Fruit fly (Drosophila melanogaster) whole organism, embryonic: ENCODE results near the gene CG14787.

Source experiments
- Antp ChIP-seq: fragments of 200-800 bp; sonication (Bioruptor generic); optimal IDR thresholded peaks from 3 replicates; lab custom pipeline; 2016; ENCODE audit warnings: missing biosample characterization, missing genetic modification characterization
- C15 ChIP-seq: fragments of 200-800 bp; sonication (Bioruptor generic); IDR thresholded peaks from 3 replicates; pipeline ENCODE4 v1.3.6; 2022; ENCODE audit warnings: missing biosample characterization, missing genetic modification characterization
- CG10267 ChIP-seq: fragments of 200-800 bp; sonication (Bioruptor generic); optimal IDR thresholded peaks from 2 replicates; lab custom pipeline; 2018; ENCODE audit warnings: missing biosample characterization, mild to moderate bottlenecking, missing genetic modification characterization, moderate library complexity
- CG10274 ChIP-seq: fragments of 200-800 bp; sonication (Bioruptor generic); optimal IDR thresholded peaks from 3 replicates; lab custom pipeline; 2017; ENCODE audit warnings: missing biosample characterization, mild to moderate bottlenecking, missing genetic modification characterization
- CG10959 ChIP-seq: fragments of 200-800 bp; sonication (Bioruptor generic); IDR thresholded peaks from 2 replicates; pipeline ENCODE4 v1.3.6; 2022; ENCODE audit warnings: missing biosample characterization, missing genetic modification characterization
- CG11695 ChIP-seq: fragments of 200-800 bp; sonication (Bioruptor generic); IDR thresholded peaks from 3 replicates; pipeline ENCODE4 v1.3.6; 2022; ENCODE audit warnings: missing biosample characterization, missing genetic modification characterization
- CG11723 ChIP-seq: fragments of 200-800 bp; sonication (Bioruptor generic); optimal IDR thresholded peaks from 2 replicates; lab custom pipeline; 2017; ENCODE audit warnings: missing biosample characterization, mild to moderate bottlenecking, missing genetic modification characterization
- CG14667 ChIP-seq: fragments of 200-800 bp; sonication (Bioruptor generic); IDR thresholded peaks from 2 replicates; pipeline ENCODE4 v1.3.6; 2022; ENCODE audit warnings: missing biosample characterization, missing genetic modification characterization
- CG15073 ChIP-seq: fragments of 200-800 bp; sonication (Bioruptor generic); optimal IDR thresholded peaks from 2 replicates; lab custom pipeline; 2016; ENCODE audit warnings: missing biosample characterization, missing genetic modification characterization
- CG1529 ChIP-seq: fragments of 200-800 bp; sonication (Bioruptor generic); optimal IDR thresholded peaks from 3 replicates; lab custom pipeline; 2018; ENCODE audit warnings: missing biosample characterization, missing genetic modification characterization
- CG15479 ChIP-seq: fragments of 200-800 bp; sonication (Bioruptor generic); optimal IDR thresholded peaks from 3 replicates; lab custom pipeline; 2019; ENCODE audit warnings: missing biosample characterization, mild to moderate bottlenecking, missing genetic modification characterization, moderate library complexity
- CG15514 ChIP-seq: fragments of 200-800 bp; sonication (Bioruptor generic); optimal IDR thresholded peaks from 3 replicates; lab custom pipeline; 2017; ENCODE audit warnings: missing biosample characterization, missing genetic modification characterization, mild to moderate bottlenecking, moderate library complexity, missing genetic modification reagents
- CG17385 ChIP-seq: fragments of 200-800 bp; sonication (Bioruptor generic); optimal IDR thresholded peaks from 3 replicates; lab custom pipeline; 2018; ENCODE audit warnings: missing biosample characterization, mild to moderate bottlenecking, missing genetic modification characterization
- CG1792 ChIP-seq: fragments of 200-800 bp; sonication (Bioruptor generic); optimal IDR thresholded peaks from 2 replicates; lab custom pipeline; 2016; ENCODE audit warnings: missing biosample characterization, missing genetic modification characterization
- CG18476 ChIP-seq: fragments of 200-800 bp; sonication (Bioruptor generic); optimal IDR thresholded peaks from 2 replicates; lab custom pipeline; 2016; ENCODE audit warnings: missing biosample characterization, mild to moderate bottlenecking, missing genetic modification characterization
- CG2712 ChIP-seq: fragments of 200-800 bp; optimal IDR thresholded peaks from 3 replicates; lab custom pipeline; 2019; ENCODE audit warnings: missing biosample characterization, mild to moderate bottlenecking, missing genetic modification characterization, moderate library complexity
- CG32772 ChIP-seq: fragments of 200-800 bp; sonication (Bioruptor generic); IDR thresholded peaks from 2 replicates; pipeline ENCODE4 v1.3.6; 2022; ENCODE audit warnings: missing biosample characterization, missing genetic modification characterization
- CG3281 ChIP-seq: fragments of 200-800 bp; sonication (Bioruptor generic); optimal IDR thresholded peaks from 3 replicates; lab custom pipeline; 2017; ENCODE audit warnings: missing biosample characterization, mild to moderate bottlenecking, missing genetic modification characterization
- CG3407 ChIP-seq: fragments of 200-800 bp; sonication (Bioruptor generic); optimal IDR thresholded peaks from 2 replicates; lab custom pipeline; 2018; ENCODE audit warnings: missing biosample characterization, mild to moderate bottlenecking, missing genetic modification characterization
- CG3995 ChIP-seq: fragments of 200-800 bp; sonication (Bioruptor generic); optimal IDR thresholded peaks from 3 replicates; lab custom pipeline; 2016; ENCODE audit warnings: missing biosample characterization, missing genetic modification characterization
- CG8281 ChIP-seq: fragments of 200-800 bp; sonication (Bioruptor generic); optimal IDR thresholded peaks from 2 replicates; lab custom pipeline; 2018; ENCODE audit warnings: missing biosample characterization, mild to moderate bottlenecking, missing genetic modification characterization, moderate library complexity
- CG9876 ChIP-seq: fragments of 200-800 bp; sonication (Bioruptor generic); optimal IDR thresholded peaks from 2 replicates; lab custom pipeline; 2016; ENCODE audit warnings: missing biosample characterization, missing genetic modification characterization
- CHES-1-like ChIP-seq: fragments of 200-800 bp; sonication (Bioruptor generic); optimal IDR thresholded peaks from 2 replicates; lab custom pipeline; 2016; ENCODE audit warnings: missing biosample characterization, missing genetic modification characterization
- CrebB ChIP-seq: fragments of 200-800 bp; sonication (Bioruptor generic); optimal IDR thresholded peaks from 3 replicates; lab custom pipeline; 2018; ENCODE audit warnings: missing biosample characterization, mild to moderate bottlenecking, missing genetic modification characterization
- Elba2 ChIP-seq: fragments of 200-800 bp; sonication (Bioruptor generic); optimal IDR thresholded peaks from 3 replicates; lab custom pipeline; 2016; ENCODE audit warnings: missing biosample characterization, missing genetic modification characterization
- Fer3 ChIP-seq: fragments of 200-800 bp; sonication (Bioruptor generic); optimal IDR thresholded peaks from 2 replicates; lab custom pipeline; 2018; ENCODE audit warnings: missing biosample characterization, mild to moderate bottlenecking, missing genetic modification characterization, moderate library complexity
- HLH54F ChIP-seq: fragments of 200-800 bp; sonication (Bioruptor generic); optimal IDR thresholded peaks from 3 replicates; lab custom pipeline; 2016; ENCODE audit warnings: missing biosample characterization, missing genetic modification characterization
- Med ChIP-seq: fragments of 200-800 bp; sonication (Bioruptor generic); peaks from one replicate; lab custom pipeline; 2016; ENCODE audit warnings: missing biosample characterization, missing genetic modification characterization, mild to moderate bottlenecking, inconsistent platforms, moderate library complexity
- NK7.1 ChIP-seq: fragments of 200-800 bp; sonication (Bioruptor generic); optimal IDR thresholded peaks from 3 replicates; lab custom pipeline; 2016; ENCODE audit warnings: missing biosample characterization, missing genetic modification characterization
- Sry-δ ChIP-seq: fragments of 200-800 bp; sonication (Bioruptor generic); optimal IDR thresholded peaks from 2 replicates; lab custom pipeline; 2016; ENCODE audit warnings: missing biosample characterization, missing genetic modification characterization
- ac ChIP-seq: fragments of 200-800 bp; sonication (Bioruptor generic); optimal IDR thresholded peaks from 3 replicates; lab custom pipeline; 2017; ENCODE audit warnings: missing biosample characterization, mild to moderate bottlenecking, missing genetic modification characterization
- bigmax ChIP-seq: fragments of 200-800 bp; sonication (Bioruptor generic); optimal IDR thresholded peaks from 2 replicates; lab custom pipeline; 2018; ENCODE audit warnings: missing biosample characterization, mild to moderate bottlenecking, missing genetic modification characterization
- bsh ChIP-seq, 2 experiments: fragments of 200-800 bp; sonication (Bioruptor generic); optimal IDR thresholded peaks; 2 replicates each; lab custom pipeline; 2017 to 2018; ENCODE audit warnings: mild to moderate bottlenecking in 2 of 2, missing biosample characterization in 2 of 2, missing genetic modification characterization in 2 of 2, moderate library complexity in 1 of 2
- croc ChIP-seq: fragments of 200-800 bp; sonication (Bioruptor generic); conservative IDR thresholded peaks from 3 replicates; pipeline ENCODE4 v1.3.6; 2022; ENCODE audit warnings: missing biosample characterization, missing genetic modification characterization
- cwo ChIP-seq: fragments of 200-800 bp; sonication (Bioruptor generic); optimal IDR thresholded peaks from 3 replicates; lab custom pipeline; 2017; ENCODE audit warnings: missing biosample characterization, missing genetic modification characterization, mild to moderate bottlenecking, moderate library complexity, missing genetic modification reagents
- dm ChIP-seq: fragments of 200-800 bp; sonication (Bioruptor generic); optimal IDR thresholded peaks from 3 replicates; lab custom pipeline; 2016; ENCODE audit warnings: missing biosample characterization, missing genetic modification characterization
- dpn ChIP-seq, 2 experiments: fragments of 200-800 bp; sonication (Bioruptor generic); optimal IDR thresholded peaks; 3 replicates each; lab custom pipeline; 2016; ENCODE audit warnings: missing biosample characterization in 2 of 2, missing genetic modification characterization in 2 of 2
- gsb ChIP-seq: fragments of 200-800 bp; sonication (Bioruptor generic); IDR thresholded peaks from 2 replicates; pipeline ENCODE4 v1.3.6; 2022; ENCODE audit warnings: missing biosample characterization, missing genetic modification characterization
- ham ChIP-seq: fragments of 200-800 bp; sonication (Bioruptor generic); IDR thresholded peaks from 2 replicates; pipeline ENCODE4 v1.3.6; 2022; ENCODE audit warnings: missing biosample characterization, missing genetic modification characterization
- her ChIP-seq: fragments of 200-800 bp; sonication (Bioruptor generic); optimal IDR thresholded peaks from 2 replicates; lab custom pipeline; 2016; ENCODE audit warnings: missing biosample characterization, missing genetic modification characterization
- maf-S ChIP-seq: fragments of 200-800 bp; sonication (Bioruptor generic); optimal IDR thresholded peaks from 2 replicates; lab custom pipeline; 2016; ENCODE audit warnings: missing biosample characterization, missing genetic modification characterization
- mirr ChIP-seq: fragments of 200-800 bp; sonication (Bioruptor generic); optimal IDR thresholded peaks from 3 replicates; lab custom pipeline; 2018; ENCODE audit warnings: missing biosample characterization, mild to moderate bottlenecking, missing genetic modification characterization
- nau ChIP-seq: fragments of 200-800 bp; sonication (Bioruptor generic); optimal IDR thresholded peaks from 3 replicates; lab custom pipeline; 2017; ENCODE audit warnings: missing biosample characterization, mild to moderate bottlenecking, missing genetic modification characterization, missing genetic modification reagents
- phol ChIP-seq: fragments of 200-800 bp; sonication (Bioruptor generic); optimal IDR thresholded peaks from 3 replicates; lab custom pipeline; 2018; ENCODE audit warnings: missing biosample characterization, mild to moderate bottlenecking, missing genetic modification characterization, moderate library complexity
- pnt ChIP-seq: fragments of 200-800 bp; sonication (Bioruptor generic); optimal IDR thresholded peaks from 3 replicates; lab custom pipeline; 2016; ENCODE audit warnings: missing biosample characterization, missing genetic modification characterization
- rib ChIP-seq: fragments of 200-800 bp; sonication (Bioruptor generic); IDR thresholded peaks from 2 replicates; pipeline ENCODE4 v1.3.6; 2022; ENCODE audit warnings: missing biosample characterization, missing genetic modification characterization
- sima ChIP-seq: fragments of 200-800 bp; sonication (Bioruptor generic); optimal IDR thresholded peaks from 2 replicates; lab custom pipeline; 2016; ENCODE audit warnings: missing biosample characterization, missing genetic modification characterization
- tin ChIP-seq: fragments of 200-800 bp; sonication (Bioruptor generic); optimal IDR thresholded peaks from 3 replicates; lab custom pipeline; 2016; ENCODE audit warnings: missing biosample characterization, missing genetic modification characterization
- toy ChIP-seq: fragments of 200-800 bp; sonication (Bioruptor generic); IDR thresholded peaks from 2 replicates; pipeline ENCODE4 v1.3.6; 2022; ENCODE audit warnings: missing biosample characterization, missing genetic modification characterization
- wor ChIP-seq: fragments of 200-800 bp; sonication (Bioruptor generic); IDR thresholded peaks from 2 replicates; pipeline ENCODE4 v1.3.6; 2022; ENCODE audit warnings: missing biosample characterization, missing genetic modification characterization
- z ChIP-seq: fragments of 200-800 bp; sonication (Bioruptor generic); IDR thresholded peaks from 3 replicates; pipeline ENCODE4 v1.3.6; 2022; ENCODE audit warnings: missing biosample characterization, missing genetic modification characterization
- zen ChIP-seq: fragments of 200-800 bp; sonication (Bioruptor generic); optimal IDR thresholded peaks from 3 replicates; lab custom pipeline; 2018; ENCODE audit warnings: missing biosample characterization, mild to moderate bottlenecking, missing genetic modification characterization, moderate library complexity

CG14787 gene

dm6 chrX:1460278-1460872 lies 1.1 kb downstream of the CG14787 start, which contains the start of gene Lrpprc2:
Lrpprc2 (minus strand) TSS chrX:1460617.
- no peak for TF ChIP-seq CG15479 (GFP tag; lab: Kevin White, UChicago)
- no peak for TF ChIP-seq tin (GFP tag; lab: Kevin White, UChicago)
- TF ChIP-seq Elba2 = no peak
- no peak for TF ChIP-seq bsh (GFP tag; optimal IDR thresholded peaks at IDR 0.05; lab: Kevin White, UChicago)
- no peak for TF ChIP-seq ham (GFP tag; lab: Robert Waterston, UW)
- TF ChIP-seq mirr = no peak
- TF ChIP-seq her = no peak
- TF ChIP-seq rib = no peak
- TF ChIP-seq wor (GFP tag; lab: Robert Waterston, UW) = no peak
- no peak for TF ChIP-seq CG3995 (GFP tag; lab: Kevin White, UChicago)
- TF ChIP-seq Fer3 = no peak
- TF ChIP-seq CG8281 (tag; lab: Kevin White, UChicago) = no peak
- TF ChIP-seq CG15514 = peak; percentile 56
- no peak for TF ChIP-seq croc (GFP tag; lab: Robert Waterston, UW)
- TF ChIP-seq ac (GFP tag; lab: Kevin White, UChicago) = no peak
- no peak for TF ChIP-seq CG10274
- TF ChIP-seq HLH54F = no peak
- no peak for TF ChIP-seq CG17385 (GFP tag; lab: Kevin White, UChicago)
- TF ChIP-seq CHES-1-like (GFP tag; lab: Kevin White, UChicago) = no peak
- no peak for TF ChIP-seq CG2712 (tag; lab: Kevin White, UChicago)
- TF ChIP-seq Med = no peak
- no peak for TF ChIP-seq CG1529 (GFP tag; lab: Kevin White, UChicago)
- TF ChIP-seq CG32772 (GFP tag; lab: Robert Waterston, UW) = no peak
- TF ChIP-seq CG14667 (GFP tag; lab: Robert Waterston, UW) = no peak
- no peak for TF ChIP-seq CG1792
- TF ChIP-seq CG11695 (GFP tag; lab: Robert Waterston, UW) = no peak
- no peak for TF ChIP-seq gsb (GFP tag; lab: Robert Waterston, UW)
- TF ChIP-seq phol = peak; percentile 12
- no peak for TF ChIP-seq cwo
- TF ChIP-seq maf-S = no peak
- TF ChIP-seq NK7.1 = no peak
- TF ChIP-seq toy = no peak
- TF ChIP-seq z (GFP tag; lab: Robert Waterston, UW) = no peak
- TF ChIP-seq CG10267 (tag; lab: Kevin White, UChicago) = peak; percentile 10
- TF ChIP-seq CG3281 = no peak
- no peak for TF ChIP-seq CG18476 (GFP tag; lab: Kevin White, UChicago)
- no peak for TF ChIP-seq nau (GFP tag; lab: Kevin White, UChicago)
- TF ChIP-seq C15 (GFP tag; lab: Robert Waterston, UW) = no peak
- TF ChIP-seq CG15073 (GFP tag; lab: Kevin White, UChicago) = no peak
- TF ChIP-seq dm (GFP tag; lab: Kevin White, UChicago) = peak; percentile 24
- no peak for TF ChIP-seq sima (GFP tag; lab: Kevin White, UChicago)
- no peak for TF ChIP-seq CG3407
- TF ChIP-seq bigmax (GFP tag; lab: Kevin White, UChicago) = no peak
- TF ChIP-seq zen (tag; lab: Kevin White, UChicago) = no peak
- TF ChIP-seq CG11723 = no peak
- no peak for TF ChIP-seq dpn (GFP tag; optimal IDR thresholded peaks at IDR 0.05; lab: Kevin White, UChicago)
- no peak for TF ChIP-seq CG9876
- TF ChIP-seq pnt (GFP tag; lab: Kevin White, UChicago) = no peak
- no peak for TF ChIP-seq CrebB (tag; lab: Kevin White, UChicago)
- TF ChIP-seq CG10959 (GFP tag; lab: Robert Waterston, UW) = no peak
- TF ChIP-seq Sry-δ (GFP tag; lab: Kevin White, UChicago) = no peak
- no peak for TF ChIP-seq Antp (GFP tag; lab: Kevin White, UChicago)
